Fruit fly (Drosophila melanogaster): ENCODE results near the gene GILT2.

GILT2 gene

dm6 chr3R:23669401-23670216 is 9.1 kb upstream of the GILT2 start, which contains the start of gene CG31145 (continued):
- TF ChIP-seq CG14710 (tag; optimal IDR thresholded peaks at IDR 0.05), result peak; percentile 98
- peak; percentile 100 for TF ChIP-seq Meics (GFP tag; optimal IDR thresholded peaks at IDR 0.05)
- peak; percentile 96 for TF ChIP-seq NFAT (GFP tag; IDR thresholded peaks at IDR 0.05)
- peak; percentile 99 for TF ChIP-seq CG11456 (GFP tag; IDR thresholded peaks at IDR 0.05)
- peak; percentile 99 for TF ChIP-seq chn (GFP tag; optimal IDR thresholded peaks at IDR 0.05)
- TF ChIP-seq NC2α (GFP tag; optimal IDR thresholded peaks at IDR 0.05), result peak; percentile 99
- TF ChIP-seq CG7786 (GFP tag; optimal IDR thresholded peaks at IDR 0.05), result peak; percentile 99
- peak; percentile 94 for TF ChIP-seq CG17802 (tag; optimal IDR thresholded peaks at IDR 0.05)
- TF ChIP-seq Tbp (GFP tag; optimal IDR thresholded peaks at IDR 0.05), result no peak
- peak; percentile 99 for TF ChIP-seq cwo (GFP tag; optimal IDR thresholded peaks at IDR 0.05)
- TF ChIP-seq ab (GFP tag; optimal IDR thresholded peaks at IDR 0.05), result peak; percentile 99
- peak; percentile 98 for TF ChIP-seq Lim3 (GFP tag; IDR thresholded peaks at IDR 0.05)
- TF ChIP-seq ewg (GFP tag; optimal IDR thresholded peaks at IDR 0.05), result peak; percentile 99
- peak; percentile 99 for TF ChIP-seq da (GFP tag; optimal IDR thresholded peaks at IDR 0.05)
- TF ChIP-seq sug (tag; optimal IDR thresholded peaks at IDR 0.05), result peak; percentile 98
- peak; percentile 61; the same call in 1 of the 2 replicates for TF ChIP-seq CG42726 (GFP tag; IDR thresholded peaks at IDR 0.05; ENCODE audit: partially characterized antibody)
- TF ChIP-seq MESR4 (GFP tag; optimal IDR thresholded peaks at IDR 0.05), result peak; percentile 73
- peak; percentile 99 for TF ChIP-seq CG12155 (GFP tag; optimal IDR thresholded peaks at IDR 0.05)
- peak; percentile 99 for TF ChIP-seq CG6813 (GFP tag; optimal IDR thresholded peaks at IDR 0.05)
- TF ChIP-seq lilli (GFP tag; optimal IDR thresholded peaks at IDR 0.05), result peak; percentile 100
- peak; percentile 100 for TF ChIP-seq Ets65A (GFP tag)
- peak; percentile 71 for TF ChIP-seq fd102C (GFP tag; optimal IDR thresholded peaks at IDR 0.05)
- TF ChIP-seq CG12942 (GFP tag; optimal IDR thresholded peaks at IDR 0.05), result peak; percentile 99
- peak; percentile 100 for TF ChIP-seq dysf (GFP tag; IDR thresholded peaks at IDR 0.05)
- peak; percentile 99 for TF ChIP-seq CG6689 (GFP tag; IDR thresholded peaks at IDR 0.05)
- TF ChIP-seq CkIIα-i1 (GFP tag; IDR thresholded peaks at IDR 0.05), result peak; percentile 92
- peak; percentile 99 for TF ChIP-seq maf-S (GFP tag; optimal IDR thresholded peaks at IDR 0.05)
- peak; percentile 99 for TF ChIP-seq CG33213 (GFP tag; optimal IDR thresholded peaks at IDR 0.05)
- TF ChIP-seq CHES-1-like (GFP tag; optimal IDR thresholded peaks at IDR 0.05), result peak; percentile 100
- TF ChIP-seq slou (GFP tag; optimal IDR thresholded peaks at IDR 0.05), result peak; percentile 99
- peak; percentile 99 for TF ChIP-seq CG10543 (GFP tag; optimal IDR thresholded peaks at IDR 0.05)
- peak; percentile 98 for TF ChIP-seq Vsx1 (GFP tag; optimal IDR thresholded peaks at IDR 0.05)
- peak; percentile 99 for TF ChIP-seq CG32767 (GFP tag; IDR thresholded peaks at IDR 0.05)
- peak; percentile 88 for TF ChIP-seq CG4360 (GFP tag; IDR thresholded peaks at IDR 0.05)
- TF ChIP-seq CG10366 (GFP tag; IDR thresholded peaks at IDR 0.05), result peak; percentile 99
- TF ChIP-seq so (GFP tag; IDR thresholded peaks at IDR 0.05), result peak; percentile 99
- peak; percentile 98 for TF ChIP-seq CG13894 (tag; optimal IDR thresholded peaks at IDR 0.05)
- TF ChIP-seq az2 (GFP tag; optimal IDR thresholded peaks at IDR 0.05), result peak; percentile 100
- peak; percentile 100 for TF ChIP-seq Atf-2 (GFP tag; optimal IDR thresholded peaks at IDR 0.05)
- TF ChIP-seq CG11398 (GFP tag; optimal IDR thresholded peaks at IDR 0.05), result peak; percentile 99
- peak; percentile 100 for TF ChIP-seq CG18599 (GFP tag; optimal IDR thresholded peaks at IDR 0.05)
- peak; percentile 100 for TF ChIP-seq Asciz (GFP tag; optimal IDR thresholded peaks at IDR 0.05)
- peak; percentile 99 for TF ChIP-seq slbo (GFP tag; IDR thresholded peaks at IDR 0.05)
- peak; percentile 73 for TF ChIP-seq crol (GFP tag; IDR thresholded peaks at IDR 0.05)
- TF ChIP-seq CG9437 (GFP tag; optimal IDR thresholded peaks at IDR 0.05), result peak; percentile 97
- no peak for TF ChIP-seq br (optimal IDR thresholded peaks at IDR 0.05)
- peak; percentile 99 for TF ChIP-seq CG2712 (tag; optimal IDR thresholded peaks at IDR 0.05)
- TF ChIP-seq p53 (GFP tag; optimal IDR thresholded peaks at IDR 0.05), result peak; percentile 98
- peak; percentile 99 for TF ChIP-seq CG17829 (tag; optimal IDR thresholded peaks at IDR 0.05)
- peak; percentile 61 for TF ChIP-seq pros (GFP tag; optimal IDR thresholded peaks at IDR 0.05)
